Worm (Caenorhabditis elegans) whole organism, L1 larva: Measurements from ENCODE around the gene vamp-7.
A peak's percentile ranks its signal among the peaks of the same experiment; 100 is the strongest.

Source experiments
- C34B4.2 ChIP-seq: sonication (generic microtip); optimal IDR thresholded peaks from 2 replicates; lab custom pipeline; 2017; ENCODE audit warnings: mild to moderate bottlenecking, missing genetic modification characterization, missing compliant biosample characterization
- F16B12.6 ChIP-seq: fragments of 150-350 bp; optimal IDR thresholded peaks from 2 replicates; lab custom pipeline; 2014; ENCODE audit warnings: missing biosample characterization, missing genetic modification characterization
- aha-1 ChIP-seq: fragments of 150-350 bp; optimal IDR thresholded peaks from 2 replicates; lab custom pipeline; 2014; ENCODE audit warnings: missing biosample characterization, missing genetic modification characterization
- ceh-63 ChIP-seq: fragments of 200-800 bp; sonication (Bioruptor generic); optimal IDR thresholded peaks from 2 replicates; lab custom pipeline; 2018; ENCODE audit warnings: mild to moderate bottlenecking, missing genetic modification characterization, missing compliant biosample characterization
- ceh-8 ChIP-seq: fragments of 200-800 bp; sonication (Bioruptor generic); optimal IDR thresholded peaks from 2 replicates; lab custom pipeline; 2018; ENCODE audit warnings: mild to moderate bottlenecking, missing genetic modification characterization, moderate library complexity, missing compliant biosample characterization
- ceh-82 ChIP-seq, 3 experiments: fragments of 150-350 bp in 1 of 3; sonication (generic microtip) in 2 of 3; optimal IDR thresholded peaks; 2 replicates each; lab custom pipeline; 2014 to 2017; ENCODE audit warnings: missing biosample characterization in 3 of 3, missing genetic modification characterization in 3 of 3
- ceh-90 ChIP-seq: sonication (generic microtip); optimal IDR thresholded peaks from 2 replicates; lab custom pipeline; 2016; ENCODE audit warnings: missing genetic modification characterization, missing compliant biosample characterization
- ces-1 ChIP-seq: fragments of 150-350 bp; optimal IDR thresholded peaks from 2 replicates; lab custom pipeline; 2014; ENCODE audit warnings: missing biosample characterization, missing genetic modification reagents, missing genetic modification characterization
- dpl-1 ChIP-seq, 3 experiments: fragments of 150-350 bp in 2 of 3; sonication (generic microtip) in 1 of 3; optimal IDR thresholded peaks; 2 replicates each; lab custom pipeline; 2014 to 2017; ENCODE audit warnings: missing biosample characterization in 3 of 3, missing genetic modification characterization in 3 of 3, missing genetic modification reagents in 3 of 3
- efl-1 ChIP-seq, 4 experiments: fragments of 150-350 bp; optimal IDR thresholded peaks in 3 of 4; peaks in 1 of 4; 1 replicate in 1 of 4; 2 replicates in 3 of 4; lab custom pipeline; 2014; ENCODE audit warnings: missing biosample characterization in 2 of 4, missing genetic modification characterization in 2 of 4, missing genetic modification reagents in 2 of 4
- egl-13 ChIP-seq: sonication (generic microtip); optimal IDR thresholded peaks from 2 replicates; lab custom pipeline; 2016; ENCODE audit warnings: missing genotype, missing genetic modification reagents, missing genetic modification characterization, missing compliant biosample characterization
- fkh-4 ChIP-seq: sonication (generic microtip); optimal IDR thresholded peaks from 2 replicates; lab custom pipeline; 2016; ENCODE audit warnings: missing compliant biosample characterization, missing genetic modification characterization, borderline replicate concordance
- irx-1 ChIP-seq: sonication (generic microtip); optimal IDR thresholded peaks from 2 replicates; lab custom pipeline; 2016; ENCODE audit warnings: missing genetic modification characterization, missing compliant biosample characterization
- lin-13 ChIP-seq: fragments of 150-350 bp; optimal IDR thresholded peaks from 2 replicates; lab custom pipeline; 2014; ENCODE audit warnings: missing biosample characterization, missing genetic modification reagents, missing genetic modification characterization
- lin-14 ChIP-seq: fragments of 200-800 bp; sonication (Bioruptor generic); optimal IDR thresholded peaks from 2 replicates; lab custom pipeline; 2018; ENCODE audit warnings: mild to moderate bottlenecking, missing genetic modification characterization, moderate library complexity, missing compliant biosample characterization
- lir-3 ChIP-seq: sonication (generic microtip); optimal IDR thresholded peaks from 2 replicates; lab custom pipeline; 2016; ENCODE audit warnings: mild to moderate bottlenecking, missing genetic modification characterization, moderate library complexity, missing compliant biosample characterization; ENCODE audit not compliant: poor library complexity
- lsy-2 ChIP-seq, 2 experiments: fragments of 150-350 bp; optimal IDR thresholded peaks; 2 replicates each; lab custom pipeline; 2014; ENCODE audit warnings: missing biosample characterization in 2 of 2, missing genetic modification characterization in 2 of 2
- mab-9 ChIP-seq: fragments of 200-800 bp; sonication (Bioruptor generic); IDR thresholded peaks from 2 replicates; pipeline ENCODE4 v1.3.6; 2022; ENCODE audit warnings: missing genetic modification reagents, missing genetic modification characterization, missing compliant biosample characterization
- nhr-12 ChIP-seq: sonication (generic microtip); optimal IDR thresholded peaks from 2 replicates; lab custom pipeline; 2017; ENCODE audit warnings: missing biosample characterization, missing genetic modification characterization
- nhr-20 ChIP-seq: sonication (generic microtip); optimal IDR thresholded peaks from 2 replicates; lab custom pipeline; 2016; ENCODE audit warnings: mild to moderate bottlenecking, missing genetic modification characterization, missing compliant biosample characterization
- nhr-28 ChIP-seq: fragments of 150-350 bp; optimal IDR thresholded peaks from 2 replicates; lab custom pipeline; 2014; ENCODE audit warnings: missing biosample characterization, missing genetic modification characterization
- nhr-47 ChIP-seq: sonication (generic microtip); optimal IDR thresholded peaks from 2 replicates; lab custom pipeline; 2016; ENCODE audit warnings: mild to moderate bottlenecking, missing genetic modification characterization, moderate library complexity, missing compliant biosample characterization
- nhr-71 ChIP-seq: sonication (generic microtip); optimal IDR thresholded peaks from 2 replicates; lab custom pipeline; 2016; ENCODE audit warnings: mild to moderate bottlenecking, missing genetic modification characterization, moderate library complexity, missing compliant biosample characterization
- nhr-84 ChIP-seq: sonication (generic microtip); optimal IDR thresholded peaks from 2 replicates; lab custom pipeline; 2017; ENCODE audit warnings: missing biosample characterization, missing genetic modification characterization
- nhr-90 ChIP-seq: sonication (generic microtip); optimal IDR thresholded peaks from 2 replicates; lab custom pipeline; 2016; ENCODE audit warnings: mild to moderate bottlenecking, missing genetic modification characterization, missing compliant biosample characterization; ENCODE audit not compliant: poor library complexity
- pag-3 ChIP-seq: sonication (generic microtip); optimal IDR thresholded peaks from 2 replicates; lab custom pipeline; 2017; ENCODE audit warnings: missing genetic modification characterization, mild to moderate bottlenecking, missing compliant biosample characterization, antibody characterized with exemption, borderline replicate concordance; ENCODE audit not compliant: insufficient read depth
- pqm-1 ChIP-seq: sonication (generic microtip); optimal IDR thresholded peaks from 3 replicates; lab custom pipeline; 2017; ENCODE audit warnings: missing biosample characterization, missing genetic modification characterization
- rnt-1 ChIP-seq: sonication (generic microtip); optimal IDR thresholded peaks from 2 replicates; lab custom pipeline; 2016; ENCODE audit warnings: mild to moderate bottlenecking, missing genetic modification characterization, moderate library complexity, missing compliant biosample characterization
- snpc-4 ChIP-seq: fragments of 150-350 bp; optimal IDR thresholded peaks from 2 replicates; lab custom pipeline; 2014; ENCODE audit warnings: missing biosample characterization, missing genetic modification characterization
- snu-23 ChIP-seq: sonication (generic microtip); optimal IDR thresholded peaks from 2 replicates; lab custom pipeline; 2016; ENCODE audit warnings: missing genetic modification characterization, missing compliant biosample characterization
- unc-62 ChIP-seq: fragments of 150-350 bp; optimal IDR thresholded peaks from 2 replicates; lab custom pipeline; 2014; ENCODE audit warnings: missing biosample characterization, missing genetic modification reagents, missing genetic modification characterization
- unc-86 ChIP-seq: sonication (generic microtip); optimal IDR thresholded peaks from 2 replicates; lab custom pipeline; 2016; ENCODE audit warnings: missing genetic modification characterization, missing compliant biosample characterization
- zip-4 ChIP-seq: fragments of 200-800 bp; sonication (Bioruptor generic); optimal IDR thresholded peaks from 2 replicates; lab custom pipeline; 2018; ENCODE audit warnings: mild to moderate bottlenecking, missing genetic modification characterization, moderate library complexity, missing compliant biosample characterization
- ztf-4 ChIP-seq: fragments of 150-350 bp; optimal IDR thresholded peaks from 2 replicates; lab custom pipeline; 2014; ENCODE audit warnings: missing biosample characterization, missing genetic modification characterization

Gene vamp-7

DNA sequence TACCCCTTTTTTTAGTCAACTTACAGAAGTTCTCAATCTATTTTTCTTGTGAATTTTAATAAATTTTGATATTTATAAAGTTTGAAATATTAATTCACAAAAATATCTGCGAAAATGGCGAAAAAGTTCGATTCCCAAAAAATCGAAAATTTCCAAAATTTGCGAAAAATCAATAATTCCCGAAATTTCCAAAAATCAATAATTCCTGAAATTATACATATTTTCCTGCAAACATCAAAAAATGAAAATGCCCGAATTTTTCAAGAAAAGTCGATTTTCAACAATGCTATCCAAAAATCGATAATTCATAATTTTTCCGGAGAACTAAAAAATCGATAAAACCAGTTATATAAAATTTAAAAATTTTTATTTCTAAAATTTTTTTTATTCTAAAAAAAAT, 42.2 kb downstream of the vamp-7 start (continued):
- TF ChIP-seq C34B4.2 (tag; lab: Kevin White, UChicago) (no peak), ztf-4 (no peak)

DNA sequence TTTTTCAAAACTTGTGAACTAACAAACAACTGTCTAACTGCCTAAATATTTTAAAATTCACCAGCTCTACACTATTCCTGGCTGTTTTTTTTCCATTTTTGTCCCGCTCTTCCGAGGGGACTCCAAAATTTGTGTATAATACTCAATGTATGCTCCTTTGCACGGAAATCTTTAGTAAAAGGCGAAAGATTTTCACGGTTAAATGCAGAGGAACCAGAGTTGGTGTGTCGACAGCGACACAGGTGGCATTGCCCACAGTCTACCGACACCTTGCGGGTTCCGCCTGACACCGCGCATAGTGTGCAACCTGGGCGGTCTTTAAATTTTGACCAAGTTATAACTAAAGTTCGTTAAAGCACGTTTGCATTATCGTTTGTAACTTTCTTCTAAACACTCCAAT, 47.1 kb downstream of the vamp-7 start:
- TF ChIP-seq fkh-4 (tag; lab: Kevin White, UChicago), result no peak
- TF ChIP-seq snpc-4, result peak; percentile 17

DNA sequence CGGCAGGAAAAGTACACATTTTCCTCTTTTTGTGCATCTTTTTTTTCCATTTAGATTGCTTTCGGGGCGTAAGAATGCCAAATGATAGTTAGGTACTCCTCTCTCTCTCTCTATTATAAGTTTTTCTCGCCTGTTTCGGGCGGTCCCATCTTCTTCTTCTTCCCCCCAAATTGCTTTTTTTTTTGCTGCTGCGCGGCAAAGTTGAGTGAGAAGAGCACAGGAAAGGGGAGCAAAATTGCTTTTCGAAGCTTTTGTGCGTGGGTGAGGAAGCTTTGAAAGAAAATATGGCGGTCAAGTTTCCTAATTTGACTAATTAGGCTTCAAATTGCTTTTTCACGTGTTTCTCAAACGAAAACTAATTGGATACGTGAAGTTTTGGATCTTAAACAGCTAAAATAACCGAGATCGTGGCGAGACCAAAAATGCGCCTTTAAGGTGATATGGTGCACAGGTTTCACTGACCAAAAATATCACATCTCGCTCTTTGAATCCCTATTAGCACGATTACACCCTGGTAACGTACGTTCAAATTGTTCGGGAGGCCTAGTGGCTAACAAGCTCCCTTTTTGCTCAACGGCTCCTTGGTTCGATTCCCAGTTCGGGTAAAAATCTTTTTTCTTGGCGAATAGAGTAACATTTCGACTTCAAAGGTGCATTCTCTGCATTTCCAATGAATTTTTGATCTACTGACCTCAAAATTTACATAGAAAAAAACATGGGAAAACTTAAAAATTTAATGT, 48.7 kb downstream of the vamp-7 start:
- TF ChIP-seq dpl-1 (GFP tag; optimal IDR thresholded peaks at IDR 0.05; lab: Kevin White, UChicago) (peak in 1 of 3 experiments; percentile 22), lin-14 (GFP tag; lab: Kevin White, UChicago) (peak; percentile 75), nhr-71 (tag; lab: Kevin White, UChicago) (peak; percentile 6), ceh-63 (GFP tag; lab: Kevin White, UChicago) (peak; percentile 74), ceh-82 (tag; optimal IDR thresholded peaks at IDR 0.05; lab: Kevin White, UChicago) (no peak)

DNA sequence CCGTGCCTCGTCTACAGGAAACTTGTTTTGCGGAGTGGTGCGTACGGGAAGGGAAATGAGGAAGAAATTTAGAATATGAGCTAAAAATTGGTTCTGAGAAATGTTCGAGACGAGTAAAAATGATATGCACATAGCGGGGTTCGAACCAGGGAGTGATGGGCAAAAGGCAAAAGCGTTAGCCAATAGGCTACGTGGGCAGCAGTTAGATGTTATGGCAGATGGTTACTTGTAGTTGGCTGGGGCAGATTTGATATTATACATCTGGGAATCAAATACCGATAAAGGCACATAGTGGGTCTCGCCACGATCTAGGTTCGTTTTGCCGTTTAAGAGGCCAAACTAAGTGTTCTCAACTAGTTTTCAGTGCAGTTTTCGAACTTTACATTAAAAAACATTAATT, 49.5 kb downstream of the vamp-7 start:
- TF ChIP-seq pqm-1 (tag; lab: Kevin White, UChicago) (no peak), irx-1 (no peak), rnt-1 (tag; lab: Kevin White, UChicago) (peak; percentile 12), efl-1 (optimal IDR thresholded peaks at IDR 0.05; lab: Kevin White, UChicago) (peak in 1 of 2 experiments; percentile 15), efl-1 (GFP tag; optimal IDR thresholded peaks at IDR 0.05 in 1 of 2; lab: Kevin White, UChicago) (no peak), zip-4 (GFP tag; lab: Kevin White, UChicago) (no peak), nhr-90 (tag; lab: Kevin White, UChicago) (no peak), ztf-4 (no peak), pag-3 (tag; lab: Kevin White, UChicago) (no peak), snu-23 (GFP tag; lab: Kevin White, UChicago) (peak; percentile 11), lir-3 (tag; lab: Kevin White, UChicago) (no peak), mab-9 (no peak), nhr-12 (no peak), ceh-8 (GFP tag; lab: Kevin White, UChicago) (no peak), aha-1 (tag; lab: Kevin White, UChicago) (no peak)

DNA sequence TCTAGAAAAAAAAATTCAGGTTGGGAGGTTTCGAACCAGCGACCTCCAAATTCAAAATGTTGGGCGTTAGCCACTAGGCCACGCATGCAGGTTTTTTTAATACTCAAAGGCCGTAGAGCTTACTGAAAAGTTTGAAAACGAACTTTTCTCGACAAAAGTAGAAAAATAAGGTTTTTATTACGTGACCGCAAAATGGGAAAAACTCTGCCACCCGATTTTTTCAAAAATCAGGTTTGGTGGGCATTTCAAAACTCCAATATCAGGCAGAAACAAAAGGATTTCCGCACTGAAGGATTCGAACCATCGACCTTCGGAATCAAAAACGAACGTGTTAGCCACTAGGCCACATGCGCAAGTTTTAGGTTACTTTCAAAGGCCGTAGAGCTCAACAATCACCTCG, 50.9 kb downstream of the vamp-7 start:
- no peak for TF ChIP-seq lin-13 (GFP tag; lab: Kevin White, UChicago)
- no peak for TF ChIP-seq zip-4 (GFP tag; lab: Kevin White, UChicago)
- TF ChIP-seq egl-13, result no peak
- TF ChIP-seq F16B12.6, result no peak
- no peak for TF ChIP-seq ceh-90 (tag; lab: Kevin White, UChicago)
- TF ChIP-seq mab-9, result no peak
- TF ChIP-seq ces-1 (GFP tag; lab: Kevin White, UChicago), result no peak
- TF ChIP-seq ztf-4, result no peak
- no peak for TF ChIP-seq unc-62 (GFP tag; lab: Kevin White, UChicago)
- TF ChIP-seq nhr-20 (tag; lab: Kevin White, UChicago), result no peak
- TF ChIP-seq nhr-28 (tag; lab: Kevin White, UChicago), result no peak
- no peak for TF ChIP-seq lsy-2 (tag; optimal IDR thresholded peaks at IDR 0.05; lab: Kevin White, UChicago)
- TF ChIP-seq unc-86, result no peak
- no peak for TF ChIP-seq nhr-47 (tag; lab: Kevin White, UChicago)
- no peak for TF ChIP-seq nhr-84 (tag; lab: Kevin White, UChicago)
- TF ChIP-seq snu-23 (GFP tag; lab: Kevin White, UChicago), result no peak
